Fruit fly (Drosophila melanogaster) whole organism, embryonic: ENCODE measurements around the gene pyd.
A peak's percentile ranks its signal among the peaks of the same experiment; 100 is the strongest.

Source experiments
- Adf1 ChIP-seq: fragments of 200-800 bp; sonication (Bioruptor generic); IDR thresholded peaks from 2 replicates; pipeline ENCODE4 v1.3.6; 2022; ENCODE audit warnings: missing biosample characterization, missing genetic modification characterization
- Blimp-1 ChIP-seq: fragments of 200-800 bp; sonication (Bioruptor generic); optimal IDR thresholded peaks from 3 replicates; lab custom pipeline; 2018; ENCODE audit warnings: missing biosample characterization, missing genetic modification characterization, mild to moderate bottlenecking, moderate library complexity, missing genetic modification reagents
- CG10543 ChIP-seq: fragments of 200-800 bp; sonication (Bioruptor generic); optimal IDR thresholded peaks from 3 replicates; lab custom pipeline; 2017; ENCODE audit warnings: missing biosample characterization, mild to moderate bottlenecking, missing genetic modification characterization, moderate library complexity
- CG13894 ChIP-seq: fragments of 200-800 bp; sonication (Bioruptor generic); optimal IDR thresholded peaks from 3 replicates; lab custom pipeline; 2018; ENCODE audit warnings: missing biosample characterization, mild to moderate bottlenecking, missing genetic modification characterization, moderate library complexity
- CG15269 ChIP-seq: fragments of 200-800 bp; sonication (Bioruptor generic); optimal IDR thresholded peaks from 2 replicates; lab custom pipeline; 2018; ENCODE audit warnings: missing biosample characterization, mild to moderate bottlenecking, missing genetic modification characterization, moderate library complexity
- CG15479 ChIP-seq: fragments of 200-800 bp; sonication (Bioruptor generic); optimal IDR thresholded peaks from 3 replicates; lab custom pipeline; 2019; ENCODE audit warnings: missing biosample characterization, mild to moderate bottlenecking, missing genetic modification characterization, moderate library complexity
- CG17568 ChIP-seq: fragments of 200-800 bp; sonication (Bioruptor generic); optimal IDR thresholded peaks from 2 replicates; lab custom pipeline; 2018; ENCODE audit warnings: missing biosample characterization, mild to moderate bottlenecking, missing genetic modification characterization, moderate library complexity
- CG2116 ChIP-seq: fragments of 200-800 bp; sonication (Bioruptor generic); optimal IDR thresholded peaks from 3 replicates; lab custom pipeline; 2018; ENCODE audit warnings: missing biosample characterization, mild to moderate bottlenecking, missing genetic modification characterization
- CG32772 ChIP-seq: fragments of 200-800 bp; sonication (Bioruptor generic); IDR thresholded peaks from 2 replicates; pipeline ENCODE4 v1.3.6; 2022; ENCODE audit warnings: missing biosample characterization, missing genetic modification characterization
- CG34224 ChIP-seq: fragments of 200-800 bp; sonication (Bioruptor generic); IDR thresholded peaks from 3 replicates; pipeline ENCODE4 v1.3.6; 2022; ENCODE audit warnings: missing biosample characterization, missing genetic modification characterization; ENCODE audit not compliant: partially characterized antibody
- CG4328 ChIP-seq: fragments of 200-800 bp; sonication (Bioruptor generic); optimal IDR thresholded peaks from 3 replicates; lab custom pipeline; 2017; ENCODE audit warnings: missing biosample characterization, missing genetic modification reagents, missing genetic modification characterization
- CG6765 ChIP-seq: fragments of 200-800 bp; sonication (Bioruptor generic); optimal IDR thresholded peaks from 3 replicates; lab custom pipeline; 2017; ENCODE audit warnings: missing biosample characterization, mild to moderate bottlenecking, missing genetic modification characterization
- CkIIα-i1 ChIP-seq: fragments of 200-800 bp; sonication (Bioruptor generic); IDR thresholded peaks from 2 replicates; pipeline ENCODE4 v1.3.6; 2022; ENCODE audit warnings: missing biosample characterization, missing genetic modification characterization
- Dip2 ChIP-seq: fragments of 200-800 bp; sonication (Bioruptor generic); IDR thresholded peaks from 2 replicates; pipeline ENCODE4 v1.3.6; 2022; ENCODE audit warnings: missing biosample characterization, missing genetic modification characterization
- Doc2 ChIP-seq: fragments of 200-800 bp; sonication (Bioruptor generic); IDR thresholded peaks from 2 replicates; pipeline ENCODE4 v1.3.6; 2022; ENCODE audit warnings: missing biosample characterization, missing genetic modification characterization
- Dp ChIP-seq: fragments of 200-800 bp; sonication (Bioruptor generic); optimal IDR thresholded peaks from 2 replicates; lab custom pipeline; 2018; ENCODE audit warnings: missing biosample characterization, mild to moderate bottlenecking, missing genetic modification characterization, moderate library complexity
- Ets65A ChIP-seq: fragments of 200-800 bp; sonication (Bioruptor generic); peaks from one replicate; lab custom pipeline; 2016; ENCODE audit warnings: missing biosample characterization, missing genetic modification characterization
- Hr78 ChIP-seq, 2 experiments: fragments of 200-800 bp in 1 of 2; fragments of >200 bp in 1 of 2; sonication (Bioruptor generic) in 1 of 2; optimal IDR thresholded peaks; 2 replicates each; lab custom pipeline; 2017 to 2019; ENCODE audit warnings: missing biosample characterization in 2 of 2, missing genetic modification characterization in 2 of 2, mild to moderate bottlenecking in 1 of 2, moderate library complexity in 1 of 2
- Med ChIP-seq: fragments of 200-800 bp; sonication (Bioruptor generic); peaks from one replicate; lab custom pipeline; 2016; ENCODE audit warnings: missing biosample characterization, missing genetic modification characterization, mild to moderate bottlenecking, inconsistent platforms, moderate library complexity
- Neu2 ChIP-seq: fragments of 200-800 bp; sonication (Bioruptor generic); optimal IDR thresholded peaks from 3 replicates; lab custom pipeline; 2016; ENCODE audit warnings: missing biosample characterization, missing genetic modification characterization, borderline replicate concordance
- Opbp ChIP-seq: fragments of 200-800 bp; sonication (Bioruptor generic); IDR thresholded peaks from 3 replicates; pipeline ENCODE4 v1.3.6; 2022; ENCODE audit warnings: missing biosample characterization, missing genetic modification characterization; ENCODE audit not compliant: partially characterized antibody
- bsh ChIP-seq, 2 experiments: fragments of 200-800 bp; sonication (Bioruptor generic); optimal IDR thresholded peaks; 2 replicates each; lab custom pipeline; 2017 to 2018; ENCODE audit warnings: mild to moderate bottlenecking in 2 of 2, missing biosample characterization in 2 of 2, missing genetic modification characterization in 2 of 2, moderate library complexity in 1 of 2
- cad ChIP-seq: fragments of >200 bp; optimal IDR thresholded peaks from 2 replicates; lab custom pipeline; 2017; ENCODE audit warnings: missing biosample characterization, missing genetic modification characterization
- cg ChIP-seq: fragments of 200-800 bp; sonication (Bioruptor generic); optimal IDR thresholded peaks from 3 replicates; lab custom pipeline; 2019; ENCODE audit warnings: missing biosample characterization, mild to moderate bottlenecking, missing genetic modification characterization, moderate library complexity
- chinmo ChIP-seq: fragments of 200-800 bp; sonication (Bioruptor generic); IDR thresholded peaks from 4 replicates; pipeline ENCODE4 v1.3.6; 2022; ENCODE audit warnings: missing biosample characterization, missing genetic modification characterization; ENCODE audit not compliant: partially characterized antibody
- corto ChIP-seq: fragments of 200-800 bp; sonication (Bioruptor generic); optimal IDR thresholded peaks from 2 replicates; lab custom pipeline; 2016; ENCODE audit warnings: missing biosample characterization, mild to moderate bottlenecking, missing genetic modification characterization, moderate library complexity
- crol ChIP-seq: fragments of 200-800 bp; sonication (Bioruptor generic); IDR thresholded peaks from 2 replicates; pipeline ENCODE4 v1.3.6; 2022; ENCODE audit warnings: missing biosample characterization, missing genetic modification characterization
- dmrt99B ChIP-seq: fragments of 200-800 bp; sonication (Bioruptor generic); optimal IDR thresholded peaks from 2 replicates; lab custom pipeline; 2018; ENCODE audit warnings: missing biosample characterization, mild to moderate bottlenecking, missing genetic modification characterization, moderate library complexity
- fru ChIP-seq: fragments of >200 bp; optimal IDR thresholded peaks from 2 replicates; lab custom pipeline; 2017
- gcm ChIP-seq: fragments of 200-800 bp; sonication (Bioruptor generic); optimal IDR thresholded peaks from 2 replicates; lab custom pipeline; 2019; ENCODE audit warnings: missing biosample characterization, mild to moderate bottlenecking, missing genetic modification characterization, moderate library complexity
- gem ChIP-seq: fragments of 200-800 bp; sonication (Bioruptor generic); optimal IDR thresholded peaks from 2 replicates; lab custom pipeline; 2019; ENCODE audit warnings: missing biosample characterization, mild to moderate bottlenecking, missing genetic modification characterization, moderate library complexity
- grau ChIP-seq: fragments of 200-800 bp; optimal IDR thresholded peaks from 3 replicates; lab custom pipeline; 2019; ENCODE audit warnings: missing biosample characterization, mild to moderate bottlenecking, missing genetic modification characterization, moderate library complexity
- grn ChIP-seq: fragments of 200-800 bp; sonication (Bioruptor generic); optimal IDR thresholded peaks from 3 replicates; lab custom pipeline; 2017; ENCODE audit warnings: missing biosample characterization, missing genetic modification characterization
- ind ChIP-seq: fragments of 200-800 bp; sonication (Bioruptor generic); optimal IDR thresholded peaks from 3 replicates; lab custom pipeline; 2016; ENCODE audit warnings: missing biosample characterization, missing genetic modification characterization
- kni ChIP-seq: fragments of 200-800 bp; sonication (Bioruptor generic); optimal IDR thresholded peaks from 3 replicates; lab custom pipeline; 2017; ENCODE audit warnings: mild to moderate bottlenecking, missing biosample characterization, missing genetic modification reagents, missing genetic modification characterization
- lbe ChIP-seq: fragments of 200-800 bp; sonication (Bioruptor generic); optimal IDR thresholded peaks from 2 replicates; lab custom pipeline; 2016; ENCODE audit warnings: missing biosample characterization, mild to moderate bottlenecking, missing genetic modification characterization
- mam ChIP-seq: fragments of 200-800 bp; sonication (Bioruptor generic); optimal IDR thresholded peaks from 3 replicates; lab custom pipeline; 2016; ENCODE audit warnings: missing biosample characterization, missing genetic modification characterization
- mirr ChIP-seq: fragments of 200-800 bp; sonication (Bioruptor generic); optimal IDR thresholded peaks from 3 replicates; lab custom pipeline; 2018; ENCODE audit warnings: missing biosample characterization, mild to moderate bottlenecking, missing genetic modification characterization
- nom ChIP-seq: fragments of 200-800 bp; sonication (Bioruptor generic); optimal IDR thresholded peaks from 2 replicates; lab custom pipeline; 2017; ENCODE audit warnings: missing biosample characterization, missing genetic modification characterization, mild to moderate bottlenecking, moderate library complexity, missing genetic modification reagents
- pfk ChIP-seq: fragments of 200-800 bp; sonication (Bioruptor generic); optimal IDR thresholded peaks from 2 replicates; lab custom pipeline; 2018; ENCODE audit warnings: missing biosample characterization, mild to moderate bottlenecking, missing genetic modification characterization, moderate library complexity
- pros ChIP-seq: fragments of 200-800 bp; sonication (Bioruptor generic); optimal IDR thresholded peaks from 3 replicates; lab custom pipeline; 2019; ENCODE audit warnings: missing biosample characterization, mild to moderate bottlenecking, missing genetic modification characterization, moderate library complexity
- sens ChIP-seq: fragments of 200-800 bp; sonication (Bioruptor generic); peaks from one replicate; lab custom pipeline; 2016; ENCODE audit warnings: missing biosample characterization, missing genetic modification characterization
- sqz ChIP-seq: fragments of 200-800 bp; sonication (Bioruptor generic); optimal IDR thresholded peaks from 3 replicates; lab custom pipeline; 2018; ENCODE audit warnings: missing biosample characterization, mild to moderate bottlenecking, missing genetic modification characterization
- trh ChIP-seq: fragments of 200-800 bp; sonication (Bioruptor generic); optimal IDR thresholded peaks from 2 replicates; lab custom pipeline; 2016; ENCODE audit warnings: missing biosample characterization, missing genetic modification characterization
- tup ChIP-seq: fragments of 200-800 bp; sonication (Bioruptor generic); optimal IDR thresholded peaks from 2 replicates; lab custom pipeline; 2016; ENCODE audit warnings: missing biosample characterization, mild to moderate bottlenecking, missing genetic modification characterization, moderate library complexity
- wek ChIP-seq: fragments of 200-800 bp; sonication (Bioruptor generic); optimal IDR thresholded peaks from 3 replicates; lab custom pipeline; 2018; ENCODE audit warnings: missing biosample characterization, mild to moderate bottlenecking, missing genetic modification characterization, moderate library complexity
- z ChIP-seq: fragments of 200-800 bp; sonication (Bioruptor generic); IDR thresholded peaks from 3 replicates; pipeline ENCODE4 v1.3.6; 2022; ENCODE audit warnings: missing biosample characterization, missing genetic modification characterization

The pyd gene

dm6 chr3R:8854619-8855206, 77.0 kb downstream of the pyd start:
- TF ChIP-seq corto (GFP tag; lab: Kevin White, UChicago) (peak; percentile 13), lbe (peak; percentile 24), Hr78 (GFP tag; optimal IDR thresholded peaks at IDR 0.05; lab: Kevin White, UChicago) (peak in 1 of 2 experiments; percentile 69), crol (GFP tag; lab: Robert Waterston, UW) (0 out of 2 replicates have a peak, but pooled peaks have one; percentile 14), Blimp-1 (peak; percentile 76), sens (GFP tag; lab: Kevin White, UChicago) (peak; percentile 36), chinmo (GFP tag; lab: Robert Waterston, UW) (0 out of 4 replicates have a peak, but pooled peaks have one; percentile 55), pros (GFP tag; lab: Kevin White, UChicago) (peak; percentile 45), z (GFP tag; lab: Robert Waterston, UW) (peak; percentile 93), mirr (GFP tag; lab: Kevin White, UChicago) (no peak), CG15269 (tag; lab: Kevin White, UChicago) (peak; percentile 58), sqz (peak; percentile 52), grn (GFP tag; lab: Kevin White, UChicago) (peak; percentile 37), cg (GFP tag; lab: Kevin White, UChicago) (peak; percentile 55), mam (GFP tag; lab: Kevin White, UChicago) (no peak), CG2116 (GFP tag; lab: Kevin White, UChicago) (no peak), CG13894 (peak; percentile 47), Doc2 (GFP tag; lab: Robert Waterston, UW) (no peak), cad (GFP tag; lab: Kevin White, UChicago) (peak; percentile 63), nom (GFP tag; lab: Kevin White, UChicago) (peak; percentile 88), Med (GFP tag; lab: Kevin White, UChicago) (no peak), bsh (GFP tag; optimal IDR thresholded peaks at IDR 0.05; lab: Kevin White, UChicago) (peak in 1 of 2 experiments; percentile 48), gcm (peak; percentile 70), kni (peak; percentile 79)

- no peak for TF ChIP-seq CG15479 (GFP tag; lab: Kevin White, UChicago)
- TF ChIP-seq CG32772 (GFP tag; lab: Robert Waterston, UW): no peak
- no peak for TF ChIP-seq CG34224 (GFP tag; lab: Robert Waterston, UW)
- no peak for TF ChIP-seq CG4328 (GFP tag; lab: Kevin White, UChicago)
- no peak for TF ChIP-seq ind (GFP tag; lab: Kevin White, UChicago)
- no peak for TF ChIP-seq pfk (GFP tag; lab: Kevin White, UChicago)
- TF ChIP-seq sens (GFP tag; lab: Kevin White, UChicago): peak; percentile 53
- TF ChIP-seq fru (lab: Kevin White, UChicago): no peak
- no peak for TF ChIP-seq cad (GFP tag; lab: Kevin White, UChicago)
- TF ChIP-seq CG6765: no peak
- peak; percentile 28 for TF ChIP-seq Ets65A (GFP tag; lab: Kevin White, UChicago)
- no peak for TF ChIP-seq wek
- no peak for TF ChIP-seq dmrt99B (tag; lab: Kevin White, UChicago)
- TF ChIP-seq chinmo (GFP tag; lab: Robert Waterston, UW): no peak
- TF ChIP-seq Adf1 (GFP tag; lab: Robert Waterston, UW): no peak
Measured at dm6 chr3R:8853706-8854105, 78.0 kb downstream of the pyd start.

dm6 chr3R:8853197-8853596, 78.5 kb downstream of the pyd start:
- TF ChIP-seq Dp (GFP tag; lab: Kevin White, UChicago) (no peak), gem (tag; lab: Kevin White, UChicago) (peak; percentile 19), Neu2 (GFP tag; lab: Kevin White, UChicago) (no peak), Dip2 (GFP tag; lab: Robert Waterston, UW) (no peak), CG17568 (no peak), CG10543 (GFP tag; lab: Kevin White, UChicago) (no peak), bsh (GFP tag; optimal IDR thresholded peaks at IDR 0.05; lab: Kevin White, UChicago) (no peak), grau (tag; lab: Kevin White, UChicago) (peak; percentile 16), Opbp (no peak), z (GFP tag; lab: Robert Waterston, UW) (no peak), trh (GFP tag; lab: Kevin White, UChicago) (no peak), CkIIα-i1 (GFP tag; lab: Robert Waterston, UW) (no peak), tup (GFP tag; lab: Kevin White, UChicago) (no peak)
